Fruit fly (Drosophila melanogaster) S2 (cell line): ENCODE results near the gene CG7289.

Experiments
- CG8478 ChIP-seq: fragments of >200 bp; optimal IDR thresholded peaks from 2 replicates; lab custom pipeline; 2018
- CTCF ChIP-seq, 2 experiments: fragments of >200 bp; optimal IDR thresholded peaks; 2 replicates each; lab custom pipeline; 2018

The CG7289 gene

dm6 chr2L:2008980-2009954 lies 27.2 kb downstream of the CG7289 start, which contains the start of gene CG4238:
Gene CG4238 (plus strand): TSS chr2L:2009859.
- TF ChIP-seq CTCF (optimal IDR thresholded peaks at IDR 0.05; lab: Kevin White, UChicago), result peak; percentile 1 to 30
- no peak for TF ChIP-seq CG8478 (lab: Kevin White, UChicago)

- no peak for TF ChIP-seq CTCF (optimal IDR thresholded peaks at IDR 0.05; lab: Kevin White, UChicago)
- no peak for TF ChIP-seq CG8478 (lab: Kevin White, UChicago)
Measured at dm6 chr2L:2010335-2011061, 28.5 kb downstream of the CG7289 start.

- no peak for TF ChIP-seq CTCF (optimal IDR thresholded peaks at IDR 0.05; lab: Kevin White, UChicago)
- TF ChIP-seq CG8478 (lab: Kevin White, UChicago), result no peak
Measured at dm6 chr2L:2011430-2011829, 29.4 kb downstream of the CG7289 start.

dm6 chr2L:2013057-2013456 lies 31.0 kb downstream of the CG7289 start:
- TF ChIP-seq CG8478 (lab: Kevin White, UChicago), result no peak
- no peak for TF ChIP-seq CTCF (optimal IDR thresholded peaks at IDR 0.05; lab: Kevin White, UChicago)

dm6 chr2L:2013836-2014434 lies 31.9 kb downstream of the CG7289 start:
- TF ChIP-seq CTCF (optimal IDR thresholded peaks at IDR 0.05; lab: Kevin White, UChicago) (no peak), CG8478 (lab: Kevin White, UChicago) (no peak)

dm6 chr2L:2015204-2015603 lies 33.2 kb downstream of the CG7289 start:
- TF ChIP-seq CG8478 (lab: Kevin White, UChicago), result no peak
- TF ChIP-seq CTCF (optimal IDR thresholded peaks at IDR 0.05; lab: Kevin White, UChicago), result no peak

- no peak for TF ChIP-seq CTCF (optimal IDR thresholded peaks at IDR 0.05; lab: Kevin White, UChicago)
Measured at dm6 chr2L:2022823-2023222, 40.8 kb downstream of the CG7289 start.

- TF ChIP-seq CG8478 (lab: Kevin White, UChicago) (no peak), CTCF (optimal IDR thresholded peaks at IDR 0.05; lab: Kevin White, UChicago) (no peak)
Measured at dm6 chr2L:2031522-2031921, 49.5 kb downstream of the CG7289 start.

dm6 chr2L:2032076-2032475 lies 50.1 kb downstream of the CG7289 start:
- no peak for TF ChIP-seq CG8478 (lab: Kevin White, UChicago)
- TF ChIP-seq CTCF (optimal IDR thresholded peaks at IDR 0.05; lab: Kevin White, UChicago), result no peak
